Fruit fly (Drosophila melanogaster): ENCODE data around the gene CG17781.

Gene CG17781

DNA sequence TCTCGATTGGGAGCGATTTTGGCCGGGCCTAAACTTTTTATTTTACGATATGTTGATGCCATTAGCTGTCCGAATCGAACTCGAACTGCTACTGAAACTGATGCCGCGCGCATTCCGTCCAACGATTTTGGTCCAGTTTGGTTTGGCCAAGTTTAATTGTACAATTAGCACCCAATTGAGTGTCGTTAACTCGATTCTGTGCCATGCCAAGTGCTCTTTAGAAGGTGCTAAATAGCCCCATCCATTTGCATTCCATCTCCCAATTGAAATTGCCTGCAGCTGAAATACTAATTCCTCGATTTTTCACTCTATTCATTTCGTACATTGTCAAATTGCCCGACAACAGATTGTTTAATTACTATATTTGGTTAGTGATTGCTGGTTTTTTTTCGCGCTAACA, at the start of gene CG17781:
Gene CG17781, minus strand, starts transcription at position 101 of the 400 bp plus-strand sequence.
- TF ChIP-seq usp (GFP tag; optimal IDR thresholded peaks at IDR 0.05) (no peak), pan (optimal IDR thresholded peaks at IDR 0.05) (no peak), CG8478 (optimal IDR thresholded peaks at IDR 0.05) (no peak), EcR (GFP tag; optimal IDR thresholded peaks at IDR 0.05) (no peak), psq (optimal IDR thresholded peaks at IDR 0.05) (no peak), Dll (optimal IDR thresholded peaks at IDR 0.05) (no peak)

- TF ChIP-seq EcR (GFP tag; optimal IDR thresholded peaks at IDR 0.05) (no peak), CG8478 (optimal IDR thresholded peaks at IDR 0.05) (no peak), Dll (optimal IDR thresholded peaks at IDR 0.05) (no peak), pan (optimal IDR thresholded peaks at IDR 0.05) (no peak), psq (optimal IDR thresholded peaks at IDR 0.05) (no peak), usp (GFP tag; optimal IDR thresholded peaks at IDR 0.05) (no peak)
These were observed 16.9 kb upstream of the CG17781 start, which contains the start of gene CG13616 for dm6 chr3R:24392207-24392939. Gene CG13616, plus strand, starts transcription at chr3R:24392889.

DNA sequence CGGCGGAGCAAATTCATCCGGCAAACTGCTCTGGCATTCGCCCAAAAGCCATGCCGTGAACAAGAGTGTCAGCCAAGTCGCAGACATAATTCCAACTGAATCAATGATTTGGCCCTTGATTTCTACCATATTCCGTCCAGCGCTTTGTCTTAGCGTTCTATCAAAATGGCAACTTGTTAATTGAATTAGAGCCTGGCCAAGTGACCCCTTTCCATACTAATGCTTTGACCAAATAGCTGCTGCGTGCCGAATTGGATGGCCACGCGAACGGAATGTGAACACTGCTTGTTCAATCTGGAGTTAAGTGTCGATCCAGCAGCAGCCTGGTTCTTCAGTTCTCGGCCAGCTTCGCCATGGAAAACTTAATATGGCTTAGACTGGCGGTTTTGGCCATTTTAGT, 14.8 kb upstream of the CG17781 start, which contains the start of the genes CG5768 and CG13615:
Gene CG5768, minus strand, starts transcription at position 101 of the 400 bp plus-strand sequence.
Gene CG13615, plus strand, starts transcription at position 280 of the 400 bp plus-strand sequence.
- no peak for TF ChIP-seq Dll (optimal IDR thresholded peaks at IDR 0.05)
- no peak for TF ChIP-seq usp (GFP tag; optimal IDR thresholded peaks at IDR 0.05)
- TF ChIP-seq psq (optimal IDR thresholded peaks at IDR 0.05): no peak
- no peak for TF ChIP-seq pan (optimal IDR thresholded peaks at IDR 0.05)
- TF ChIP-seq CG8478 (optimal IDR thresholded peaks at IDR 0.05): no peak
- no peak for TF ChIP-seq EcR (GFP tag; optimal IDR thresholded peaks at IDR 0.05)

dm6 chr3R:24386434-24386833, 11.0 kb upstream of the CG17781 start:
- TF ChIP-seq EcR (GFP tag; optimal IDR thresholded peaks at IDR 0.05): no peak
- TF ChIP-seq usp (GFP tag; optimal IDR thresholded peaks at IDR 0.05): no peak
- TF ChIP-seq Dll (optimal IDR thresholded peaks at IDR 0.05): no peak
- no peak for TF ChIP-seq CG8478 (optimal IDR thresholded peaks at IDR 0.05)
- no peak for TF ChIP-seq pan (optimal IDR thresholded peaks at IDR 0.05)
- no peak for TF ChIP-seq psq (optimal IDR thresholded peaks at IDR 0.05)

DNA sequence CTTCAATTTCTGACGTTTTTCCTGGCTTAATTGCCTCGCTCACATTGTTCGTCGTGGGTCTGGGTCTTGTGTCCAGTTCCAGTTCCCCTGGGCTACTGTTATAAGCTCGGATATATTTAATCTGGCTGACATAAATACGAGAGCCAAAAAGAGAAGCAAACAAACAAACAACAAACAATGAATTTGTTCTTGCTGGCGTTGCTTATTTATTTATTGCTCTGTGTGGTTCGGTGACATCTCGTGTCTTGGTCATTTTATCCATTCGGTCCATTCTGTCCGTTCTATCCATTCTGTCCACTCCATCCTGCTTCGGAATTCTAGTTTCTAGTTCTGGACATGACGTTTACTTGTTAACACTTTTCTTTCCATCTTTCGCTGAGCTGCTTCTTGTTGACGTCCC, 9.5 kb upstream of the CG17781 start, which contains the start of gene CG17780:
Gene CG17780, minus strand, starts transcription at position 101 of the 400 bp plus-strand sequence.
- TF ChIP-seq pan (optimal IDR thresholded peaks at IDR 0.05): no peak
- TF ChIP-seq CG8478 (optimal IDR thresholded peaks at IDR 0.05): no peak
- no peak for TF ChIP-seq Dll (optimal IDR thresholded peaks at IDR 0.05)
- no peak for TF ChIP-seq EcR (GFP tag; optimal IDR thresholded peaks at IDR 0.05)
- no peak for TF ChIP-seq usp (GFP tag; optimal IDR thresholded peaks at IDR 0.05)

DNA sequence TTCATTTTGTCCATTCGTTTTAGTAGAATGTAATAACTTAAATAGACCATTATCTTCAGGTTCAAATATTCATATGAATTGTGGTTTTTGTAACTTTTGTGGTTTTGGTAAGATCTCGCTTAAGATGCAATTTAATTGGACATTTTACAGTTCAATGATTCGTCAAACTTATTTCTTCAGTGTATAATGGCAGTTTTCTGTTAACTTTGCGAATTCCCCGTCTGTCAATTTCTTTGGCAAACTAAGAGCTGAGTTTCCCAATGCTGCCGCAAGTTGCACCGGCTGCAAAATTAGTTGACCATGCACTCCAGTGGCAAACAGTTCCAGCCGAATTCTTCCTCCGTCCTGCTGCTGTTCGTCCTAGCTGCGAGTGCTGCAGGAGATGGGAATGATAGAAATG, 1.1 kb upstream of the CG17781 start, which contains the start of gene CG33342:
Gene CG33342, plus strand, starts transcription at position 301 of the 400 bp plus-strand sequence.
- TF ChIP-seq CG8478 (optimal IDR thresholded peaks at IDR 0.05) (no peak), Dll (optimal IDR thresholded peaks at IDR 0.05) (no peak), pan (optimal IDR thresholded peaks at IDR 0.05) (no peak), usp (GFP tag; optimal IDR thresholded peaks at IDR 0.05) (no peak), psq (optimal IDR thresholded peaks at IDR 0.05) (no peak), EcR (GFP tag; optimal IDR thresholded peaks at IDR 0.05) (no peak)

DNA sequence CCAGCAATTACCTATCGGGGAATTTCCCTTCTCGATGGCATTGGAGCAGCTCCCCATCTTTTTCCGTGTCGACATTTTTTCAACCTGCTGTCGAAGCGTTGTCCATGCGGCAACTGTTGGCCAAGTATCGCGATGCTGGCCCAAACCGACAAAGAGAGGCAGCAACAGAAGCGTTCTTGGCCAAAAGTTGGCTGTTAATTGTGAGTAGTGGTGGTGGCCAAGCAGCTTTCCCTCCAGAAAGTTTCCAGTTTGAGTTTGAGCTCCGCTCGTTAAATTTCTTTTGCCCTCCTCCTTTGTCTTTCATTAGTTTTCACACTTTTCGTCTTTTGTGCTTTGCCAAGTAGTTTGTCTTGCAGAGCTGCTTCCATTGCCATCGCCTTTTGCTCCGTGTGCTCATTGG, 2.8 kb downstream of the CG17781 start, which contains the start of gene CG17782:
Gene CG17782, minus strand, starts transcription at position 101 of the 400 bp plus-strand sequence.
- TF ChIP-seq psq (optimal IDR thresholded peaks at IDR 0.05): no peak
- no peak for TF ChIP-seq usp (GFP tag; optimal IDR thresholded peaks at IDR 0.05)
- TF ChIP-seq CG8478 (optimal IDR thresholded peaks at IDR 0.05): no peak
- no peak for TF ChIP-seq pan (optimal IDR thresholded peaks at IDR 0.05)
- TF ChIP-seq EcR (GFP tag; optimal IDR thresholded peaks at IDR 0.05): no peak
- TF ChIP-seq Dll (optimal IDR thresholded peaks at IDR 0.05): no peak

DNA sequence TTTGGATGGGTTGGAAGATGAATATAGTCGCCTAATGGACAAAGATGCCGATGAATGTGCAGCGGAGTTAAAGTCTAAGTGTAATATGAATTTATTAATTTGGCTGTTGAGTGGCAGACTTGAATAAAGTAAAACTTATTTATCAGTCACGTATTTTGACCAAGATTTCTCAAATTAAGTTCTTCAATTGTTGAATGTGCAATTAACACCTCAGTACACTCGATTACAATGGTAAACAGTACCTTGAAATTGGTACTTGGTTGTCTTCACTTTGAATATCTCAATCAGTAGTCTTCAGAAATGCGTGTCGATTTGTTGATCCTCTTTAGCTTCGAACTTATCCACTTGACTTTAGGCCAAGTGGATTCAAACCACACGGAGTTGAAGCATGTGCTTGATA, 6.2 kb downstream of the CG17781 start, which contains the start of gene CG13614:
Gene CG13614, plus strand, starts transcription at position 301 of the 400 bp plus-strand sequence.
- TF ChIP-seq psq (optimal IDR thresholded peaks at IDR 0.05) (no peak), Dll (optimal IDR thresholded peaks at IDR 0.05) (no peak), CG8478 (optimal IDR thresholded peaks at IDR 0.05) (no peak), EcR (GFP tag; optimal IDR thresholded peaks at IDR 0.05) (no peak), pan (optimal IDR thresholded peaks at IDR 0.05) (no peak), usp (GFP tag; optimal IDR thresholded peaks at IDR 0.05) (no peak)

DNA sequence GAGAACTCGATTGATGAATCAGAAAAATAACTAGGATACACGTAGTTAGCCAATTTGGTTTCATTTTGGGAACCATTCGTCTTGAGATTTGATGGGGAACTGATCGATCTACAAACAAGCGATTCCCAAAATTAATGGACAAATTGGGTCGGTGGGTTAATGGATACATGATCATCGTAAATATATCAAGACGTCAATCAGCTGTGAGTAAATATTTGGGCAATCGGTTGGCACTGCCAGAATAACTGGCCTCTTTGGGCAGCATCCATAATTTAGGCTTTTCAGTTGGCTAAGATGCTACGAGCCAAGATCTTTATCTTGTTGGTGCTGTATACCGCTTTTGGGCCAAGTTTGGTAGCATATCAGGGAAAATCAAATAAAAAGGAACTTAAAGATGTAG, 7.4 kb downstream of the CG17781 start, which contains the start of the genes CG42812 and CG33341:
Gene CG42812, minus strand, starts transcription at position 101 of the 400 bp plus-strand sequence.
Gene CG33341, plus strand, starts transcription at position 295 of the 400 bp plus-strand sequence.
- TF ChIP-seq pan (optimal IDR thresholded peaks at IDR 0.05) (no peak), psq (optimal IDR thresholded peaks at IDR 0.05) (no peak), usp (GFP tag; optimal IDR thresholded peaks at IDR 0.05) (no peak), Dll (optimal IDR thresholded peaks at IDR 0.05) (no peak), EcR (GFP tag; optimal IDR thresholded peaks at IDR 0.05) (no peak), CG8478 (optimal IDR thresholded peaks at IDR 0.05) (no peak)

- TF ChIP-seq pan (optimal IDR thresholded peaks at IDR 0.05) (no peak), psq (optimal IDR thresholded peaks at IDR 0.05) (no peak), usp (GFP tag; optimal IDR thresholded peaks at IDR 0.05) (no peak), CG8478 (optimal IDR thresholded peaks at IDR 0.05) (no peak), EcR (GFP tag; optimal IDR thresholded peaks at IDR 0.05) (no peak), Dll (optimal IDR thresholded peaks at IDR 0.05) (no peak)
These were observed 8.3 kb downstream of the CG17781 start, which contains the start of gene CG42811 for dm6 chr3R:24367120-24367519. Gene CG42811, minus strand, starts transcription at chr3R:24367220.

dm6 chr3R:24364880-24365604, 10.4 kb downstream of the CG17781 start, which contains the start of the genes CG17784 and CG13613:
Gene CG17784, minus strand, starts transcription at chr3R:24364980.
Gene CG13613, plus strand, starts transcription at chr3R:24365554.
- no peak for TF ChIP-seq usp (GFP tag; optimal IDR thresholded peaks at IDR 0.05)
- TF ChIP-seq pan (optimal IDR thresholded peaks at IDR 0.05): no peak
- no peak for TF ChIP-seq psq (optimal IDR thresholded peaks at IDR 0.05)
- no peak for TF ChIP-seq EcR (GFP tag; optimal IDR thresholded peaks at IDR 0.05)
- TF ChIP-seq CG8478 (optimal IDR thresholded peaks at IDR 0.05): no peak
- no peak for TF ChIP-seq Dll (optimal IDR thresholded peaks at IDR 0.05)

Measured in whole organism.